Fruit fly (Drosophila melanogaster) whole organism, embryonic: ENCODE measurements around the gene CG4896.

Experiments used
- Atf3 ChIP-seq: fragments of 200-800 bp; sonication (Bioruptor generic); optimal IDR thresholded peaks from 3 replicates; lab custom pipeline; 2016; ENCODE audit warnings: missing biosample characterization, missing genetic modification characterization
- CG10267 ChIP-seq: fragments of 200-800 bp; sonication (Bioruptor generic); optimal IDR thresholded peaks from 2 replicates; lab custom pipeline; 2018; ENCODE audit warnings: missing biosample characterization, mild to moderate bottlenecking, missing genetic modification characterization, moderate library complexity
- CG10543 ChIP-seq: fragments of 200-800 bp; sonication (Bioruptor generic); optimal IDR thresholded peaks from 3 replicates; lab custom pipeline; 2017; ENCODE audit warnings: missing biosample characterization, mild to moderate bottlenecking, missing genetic modification characterization, moderate library complexity
- CG10979 ChIP-seq: fragments of 200-800 bp; sonication (Bioruptor generic); optimal IDR thresholded peaks from 2 replicates; lab custom pipeline; 2018; ENCODE audit warnings: missing biosample characterization, mild to moderate bottlenecking, missing genetic modification characterization, moderate library complexity
- CG11723 ChIP-seq: fragments of 200-800 bp; sonication (Bioruptor generic); optimal IDR thresholded peaks from 2 replicates; lab custom pipeline; 2017; ENCODE audit warnings: missing biosample characterization, mild to moderate bottlenecking, missing genetic modification characterization
- CG12299 ChIP-seq: fragments of 200-800 bp; sonication (Bioruptor generic); optimal IDR thresholded peaks from 2 replicates; lab custom pipeline; 2018; ENCODE audit warnings: missing biosample characterization, mild to moderate bottlenecking, missing genetic modification characterization
- CG12744 ChIP-seq: fragments of 200-800 bp; sonication (Bioruptor generic); optimal IDR thresholded peaks from 2 replicates; lab custom pipeline; 2016; ENCODE audit warnings: missing biosample characterization, missing genetic modification characterization
- CG13287 ChIP-seq: fragments of 200-800 bp; sonication (Bioruptor generic); IDR thresholded peaks from 2 replicates; pipeline ENCODE4 v1.3.6; 2022; ENCODE audit warnings: missing biosample characterization, missing genetic modification characterization; ENCODE audit not compliant: partially characterized antibody
- CG1647 ChIP-seq: fragments of 200-800 bp; sonication (Bioruptor generic); optimal IDR thresholded peaks from 3 replicates; lab custom pipeline; 2016; ENCODE audit warnings: missing biosample characterization, missing genetic modification characterization
- CG2116 ChIP-seq: fragments of 200-800 bp; sonication (Bioruptor generic); optimal IDR thresholded peaks from 3 replicates; lab custom pipeline; 2018; ENCODE audit warnings: missing biosample characterization, mild to moderate bottlenecking, missing genetic modification characterization
- CG31224 ChIP-seq: fragments of 200-800 bp; sonication (Bioruptor generic); IDR thresholded peaks from 2 replicates; pipeline ENCODE4 v1.3.6; 2022; ENCODE audit warnings: missing biosample characterization, missing genetic modification characterization
- CG33557 ChIP-seq: fragments of 200-800 bp; sonication (Bioruptor generic); optimal IDR thresholded peaks from 2 replicates; lab custom pipeline; 2019; ENCODE audit warnings: missing biosample characterization, mild to moderate bottlenecking, missing genetic modification characterization, moderate library complexity
- CG3407 ChIP-seq: fragments of 200-800 bp; sonication (Bioruptor generic); optimal IDR thresholded peaks from 2 replicates; lab custom pipeline; 2018; ENCODE audit warnings: missing biosample characterization, mild to moderate bottlenecking, missing genetic modification characterization
- CG34224 ChIP-seq: fragments of 200-800 bp; sonication (Bioruptor generic); IDR thresholded peaks from 3 replicates; pipeline ENCODE4 v1.3.6; 2022; ENCODE audit warnings: missing biosample characterization, missing genetic modification characterization; ENCODE audit not compliant: partially characterized antibody
- CG34376 ChIP-seq: fragments of 200-800 bp; sonication (Bioruptor generic); optimal IDR thresholded peaks from 2 replicates; lab custom pipeline; 2018; ENCODE audit warnings: missing biosample characterization, mild to moderate bottlenecking, missing genetic modification characterization
- CG4707 ChIP-seq: fragments of 200-800 bp; sonication (Bioruptor generic); optimal IDR thresholded peaks from 2 replicates; lab custom pipeline; 2018; ENCODE audit warnings: missing biosample characterization, mild to moderate bottlenecking, missing genetic modification characterization, moderate library complexity
- CG7556 ChIP-seq: fragments of 200-800 bp; sonication (Bioruptor generic); optimal IDR thresholded peaks from 2 replicates; lab custom pipeline; 2017; ENCODE audit warnings: missing biosample characterization, mild to moderate bottlenecking, missing genetic modification characterization
- CG8944 ChIP-seq: fragments of 200-800 bp; sonication (Bioruptor generic); optimal IDR thresholded peaks from 3 replicates; lab custom pipeline; 2016; ENCODE audit warnings: missing biosample characterization, missing genetic modification characterization
- CG9727 ChIP-seq: fragments of 200-800 bp; sonication (Bioruptor generic); optimal IDR thresholded peaks from 3 replicates; lab custom pipeline; 2017; ENCODE audit warnings: missing biosample characterization, mild to moderate bottlenecking, missing genetic modification characterization
- Dp ChIP-seq: fragments of 200-800 bp; sonication (Bioruptor generic); optimal IDR thresholded peaks from 2 replicates; lab custom pipeline; 2018; ENCODE audit warnings: missing biosample characterization, mild to moderate bottlenecking, missing genetic modification characterization, moderate library complexity
- E2f2 ChIP-seq: fragments of 200-800 bp; sonication (Bioruptor generic); IDR thresholded peaks from 2 replicates; pipeline ENCODE4 v1.3.6; 2022; ENCODE audit warnings: missing biosample characterization, missing genetic modification characterization
- Fer2 ChIP-seq: fragments of 200-800 bp; sonication (Bioruptor generic); optimal IDR thresholded peaks from 2 replicates; lab custom pipeline; 2018; ENCODE audit warnings: missing biosample characterization, mild to moderate bottlenecking, missing genetic modification characterization, moderate library complexity
- HmgZ ChIP-seq: fragments of 200-800 bp; sonication (Bioruptor generic); optimal IDR thresholded peaks from 2 replicates; lab custom pipeline; 2018; ENCODE audit warnings: missing biosample characterization, mild to moderate bottlenecking, missing genetic modification characterization
- Myb ChIP-seq: fragments of 200-800 bp; sonication (Bioruptor generic); optimal IDR thresholded peaks from 2 replicates; lab custom pipeline; 2016; ENCODE audit warnings: missing biosample characterization, missing genetic modification characterization
- Pdp1 ChIP-seq, 2 experiments: fragments of 200-800 bp; sonication (Bioruptor generic); optimal IDR thresholded peaks; 3 replicates each; lab custom pipeline; 2016; ENCODE audit warnings: missing biosample characterization in 2 of 2, missing genetic modification characterization in 2 of 2, mild to moderate bottlenecking in 1 of 2, moderate library complexity in 1 of 2
- Rx ChIP-seq: fragments of 200-800 bp; sonication (Bioruptor generic); IDR thresholded peaks from 2 replicates; pipeline ENCODE4 v1.3.6; 2022; ENCODE audit warnings: missing biosample characterization, missing genetic modification characterization
- Six4 ChIP-seq: fragments of 200-800 bp; sonication (Bioruptor generic); optimal IDR thresholded peaks from 2 replicates; lab custom pipeline; 2016; ENCODE audit warnings: missing biosample characterization, missing genetic modification characterization
- Ssrp ChIP-seq: fragments of 200-800 bp; sonication (Bioruptor generic); optimal IDR thresholded peaks from 2 replicates; lab custom pipeline; 2018; ENCODE audit warnings: missing biosample characterization, mild to moderate bottlenecking, missing genetic modification characterization, moderate library complexity
- Taf1 ChIP-seq: fragments of 200-800 bp; sonication (Bioruptor generic); IDR thresholded peaks from 2 replicates; pipeline ENCODE4 v1.3.6; 2022; ENCODE audit warnings: missing biosample characterization, missing genetic modification characterization
- ap ChIP-seq: fragments of 200-800 bp; sonication (Bioruptor generic); IDR thresholded peaks from 2 replicates; pipeline ENCODE4 v1.3.6; 2022; ENCODE audit warnings: missing biosample characterization, missing genetic modification characterization
- az2 ChIP-seq: fragments of 200-800 bp; sonication (Bioruptor generic); optimal IDR thresholded peaks from 3 replicates; lab custom pipeline; 2016; ENCODE audit warnings: missing biosample characterization, missing genetic modification characterization
- bab2 ChIP-seq: fragments of 200-800 bp; sonication (Bioruptor generic); optimal IDR thresholded peaks from 2 replicates; lab custom pipeline; 2016; ENCODE audit warnings: missing biosample characterization, missing genetic modification characterization
- br ChIP-seq: fragments of >200 bp; optimal IDR thresholded peaks from 2 replicates; lab custom pipeline; 2017
- chinmo ChIP-seq: fragments of 200-800 bp; sonication (Bioruptor generic); IDR thresholded peaks from 4 replicates; pipeline ENCODE4 v1.3.6; 2022; ENCODE audit warnings: missing biosample characterization, missing genetic modification characterization; ENCODE audit not compliant: partially characterized antibody
- corto ChIP-seq: fragments of 200-800 bp; sonication (Bioruptor generic); optimal IDR thresholded peaks from 2 replicates; lab custom pipeline; 2016; ENCODE audit warnings: missing biosample characterization, mild to moderate bottlenecking, missing genetic modification characterization, moderate library complexity
- dm ChIP-seq: fragments of 200-800 bp; sonication (Bioruptor generic); optimal IDR thresholded peaks from 3 replicates; lab custom pipeline; 2016; ENCODE audit warnings: missing biosample characterization, missing genetic modification characterization
- dpn ChIP-seq, 2 experiments: fragments of 200-800 bp; sonication (Bioruptor generic); optimal IDR thresholded peaks; 3 replicates each; lab custom pipeline; 2016; ENCODE audit warnings: missing biosample characterization in 2 of 2, missing genetic modification characterization in 2 of 2
- ems ChIP-seq: fragments of 200-800 bp; sonication (Bioruptor generic); optimal IDR thresholded peaks from 3 replicates; lab custom pipeline; 2016; ENCODE audit warnings: missing biosample characterization, missing genetic modification characterization
- fd96Cb ChIP-seq: fragments of 200-800 bp; sonication (Bioruptor generic); optimal IDR thresholded peaks from 2 replicates; lab custom pipeline; 2018; ENCODE audit warnings: missing biosample characterization, mild to moderate bottlenecking, missing genetic modification characterization, moderate library complexity
- ftz-f1 ChIP-seq: fragments of 200-800 bp; sonication (Bioruptor generic); optimal IDR thresholded peaks from 2 replicates; lab custom pipeline; 2016; ENCODE audit warnings: missing biosample characterization, missing genetic modification characterization
- grau ChIP-seq: fragments of 200-800 bp; optimal IDR thresholded peaks from 3 replicates; lab custom pipeline; 2019; ENCODE audit warnings: missing biosample characterization, mild to moderate bottlenecking, missing genetic modification characterization, moderate library complexity
- gro ChIP-seq: fragments of 200-800 bp; sonication (Bioruptor generic); optimal IDR thresholded peaks from 2 replicates; lab custom pipeline; 2016; ENCODE audit warnings: missing biosample characterization, missing genetic modification characterization
- hbn ChIP-seq: fragments of 200-800 bp; sonication (Bioruptor generic); IDR thresholded peaks from 2 replicates; pipeline ENCODE4 v1.3.6; 2022; ENCODE audit warnings: missing biosample characterization, missing genetic modification characterization; ENCODE audit not compliant: partially characterized antibody
- org-1 ChIP-seq: fragments of 200-800 bp; sonication (Bioruptor generic); optimal IDR thresholded peaks from 2 replicates; lab custom pipeline; 2017; ENCODE audit warnings: missing biosample characterization, missing genetic modification characterization
- pnt ChIP-seq: fragments of 200-800 bp; sonication (Bioruptor generic); optimal IDR thresholded peaks from 3 replicates; lab custom pipeline; 2016; ENCODE audit warnings: missing biosample characterization, missing genetic modification characterization
- repo ChIP-seq: fragments of 200-800 bp; sonication (Bioruptor generic); optimal IDR thresholded peaks from 2 replicates; lab custom pipeline; 2016; ENCODE audit warnings: missing biosample characterization, missing genetic modification characterization
- scrt ChIP-seq: fragments of 200-800 bp; sonication (Bioruptor generic); optimal IDR thresholded peaks from 2 replicates; lab custom pipeline; 2018; ENCODE audit warnings: missing biosample characterization, mild to moderate bottlenecking, missing genetic modification characterization, moderate library complexity
- ssp ChIP-seq: fragments of 200-800 bp; sonication (Bioruptor generic); IDR thresholded peaks from 2 replicates; pipeline ENCODE4 v1.3.6; 2022; ENCODE audit warnings: missing biosample characterization, missing genetic modification characterization
- tll ChIP-seq, 2 experiments: fragments of 200-800 bp in 1 of 2; fragments of >200 bp in 1 of 2; sonication (Bioruptor generic) in 1 of 2; optimal IDR thresholded peaks; 2 replicates each; lab custom pipeline; 2017 to 2019; ENCODE audit warnings: missing biosample characterization in 2 of 2, missing genetic modification characterization in 2 of 2, mild to moderate bottlenecking in 1 of 2, moderate library complexity in 1 of 2

The CG4896 gene

dm6 chr2L:1169867-1170415 lies 7.5 kb upstream of the CG4896 start, which contains the start of the genes CG31922 and Plap (continued):
- peak; percentile 73 for TF ChIP-seq HmgZ
- peak; percentile 7 for TF ChIP-seq repo (GFP tag; lab: Kevin White, UChicago)
- TF ChIP-seq CG34224 (GFP tag; lab: Robert Waterston, UW), result peak; percentile 89
- peak; percentile 33 for TF ChIP-seq pnt (GFP tag; lab: Kevin White, UChicago)
- peak; percentile 48 for TF ChIP-seq CG7556 (GFP tag; lab: Kevin White, UChicago)
- peak; percentile 93 for TF ChIP-seq hbn (GFP tag; lab: Robert Waterston, UW)
- peak; percentile 59 for TF ChIP-seq Ssrp (tag; lab: Kevin White, UChicago)
- TF ChIP-seq CG12744, result peak; percentile 67
- TF ChIP-seq Myb (GFP tag; lab: Kevin White, UChicago), result peak; percentile 85
- no peak for TF ChIP-seq CG3407 (GFP tag; lab: Kevin White, UChicago)
- peak; percentile 71 for TF ChIP-seq CG9727 (GFP tag; lab: Kevin White, UChicago)
- peak; percentile 75; the same call in 2 of the 4 replicates for TF ChIP-seq chinmo (GFP tag; lab: Robert Waterston, UW)
- peak; percentile 76 for TF ChIP-seq grau
- TF ChIP-seq tll (GFP tag; optimal IDR thresholded peaks at IDR 0.05; lab: Kevin White, UChicago), result peak in 1 of 2 experiments; percentile 8
- peak; percentile 54 for TF ChIP-seq CG10979 (tag; lab: Kevin White, UChicago)
- TF ChIP-seq Taf1 (GFP tag; lab: Robert Waterston, UW), result peak; percentile 39; the same call in 1 of the 2 replicates
- peak; percentile 54 for TF ChIP-seq Atf3 (GFP tag; lab: Kevin White, UChicago)
- TF ChIP-seq dpn (GFP tag; optimal IDR thresholded peaks at IDR 0.05; lab: Kevin White, UChicago), result peak; percentile 71 to 79
- TF ChIP-seq gro (GFP tag; lab: Kevin White, UChicago), result peak; percentile 31
- TF ChIP-seq ap (GFP tag; lab: Robert Waterston, UW), result 0 out of 2 replicates have a peak, but pooled peaks have one; percentile 4
- no peak for TF ChIP-seq CG4707 (GFP tag; lab: Kevin White, UChicago)
- TF ChIP-seq bab2 (GFP tag; lab: Kevin White, UChicago), result peak; percentile 64
- TF ChIP-seq org-1 (GFP tag; lab: Kevin White, UChicago), result no peak
- peak; percentile 65 for TF ChIP-seq az2 (GFP tag; lab: Kevin White, UChicago)
- TF ChIP-seq Rx, result no peak
- peak; percentile 61 for TF ChIP-seq CG33557 (GFP tag; lab: Kevin White, UChicago)
- TF ChIP-seq CG13287 (GFP tag; lab: Robert Waterston, UW), result peak; percentile 95
- TF ChIP-seq ssp, result peak; percentile 62
- no peak for TF ChIP-seq scrt (GFP tag; lab: Kevin White, UChicago)
- TF ChIP-seq br (lab: Kevin White, UChicago), result no peak
- no peak for TF ChIP-seq corto (GFP tag; lab: Kevin White, UChicago)
- peak; percentile 71 for TF ChIP-seq ems
- TF ChIP-seq fd96Cb (tag; lab: Kevin White, UChicago), result peak; percentile 32
- peak; percentile 53 for TF ChIP-seq CG12299 (tag; lab: Kevin White, UChicago)
- peak; percentile 80 for TF ChIP-seq CG10543
- TF ChIP-seq E2f2, result peak; percentile 59
- peak; percentile 63 to 68 for TF ChIP-seq Pdp1 (GFP tag; optimal IDR thresholded peaks at IDR 0.05; lab: Kevin White, UChicago)
- TF ChIP-seq CG10267 (tag; lab: Kevin White, UChicago), result peak; percentile 98
- peak; percentile 66 for TF ChIP-seq Fer2
- TF ChIP-seq dm (GFP tag; lab: Kevin White, UChicago), result peak; percentile 38
- TF ChIP-seq CG34376 (GFP tag; lab: Kevin White, UChicago), result peak; percentile 77
- peak; percentile 42 for TF ChIP-seq CG8944 (GFP tag; lab: Kevin White, UChicago)
- TF ChIP-seq CG1647 (GFP tag; lab: Kevin White, UChicago), result peak; percentile 69
- TF ChIP-seq CG31224 (GFP tag; lab: Robert Waterston, UW), result peak; percentile 33; the same call in 1 of the 2 replicates
- peak; percentile 68 for TF ChIP-seq ftz-f1
- no peak for TF ChIP-seq CG11723 (GFP tag; lab: Kevin White, UChicago)
- peak; percentile 74 for TF ChIP-seq CG2116
- TF ChIP-seq Dp (GFP tag; lab: Kevin White, UChicago), result peak; percentile 38
- peak; percentile 41 for TF ChIP-seq Six4 (GFP tag; lab: Kevin White, UChicago)
